Fruit fly (Drosophila melanogaster): ENCODE results near the gene CG45101.

The CG45101 gene

DNA sequence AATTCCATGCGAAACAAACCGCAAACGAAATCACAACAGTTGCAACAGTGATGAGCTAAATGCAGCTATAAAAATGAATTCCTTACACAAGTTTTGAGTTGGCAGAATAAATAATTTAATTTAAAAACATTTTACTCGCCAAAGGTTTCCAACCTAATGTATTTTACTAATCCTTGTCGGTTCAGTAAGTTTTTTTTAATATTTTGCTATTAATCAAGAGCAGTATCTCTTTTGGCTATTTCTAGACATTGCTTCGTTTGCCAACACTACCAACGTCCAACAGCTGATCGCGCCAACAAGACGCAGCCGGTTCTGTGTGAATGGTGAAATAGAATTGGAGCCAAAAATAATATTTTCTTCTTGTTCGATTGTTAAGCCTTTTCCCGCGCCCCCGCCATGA is at the start of gene CG45101, which contains the start of the genes CG32075 and SuUR:
TSS of gene CG45101 (plus strand) at position 303 of the 400 bp plus-strand sequence.
TSS of gene CG32075 (minus strand) at position 253 of the 400 bp plus-strand sequence.
TSS of gene SuUR (plus strand) at position 303 of the 400 bp plus-strand sequence.
- TF ChIP-seq psq (optimal IDR thresholded peaks at IDR 0.05) (no peak), Sin3A (optimal IDR thresholded peaks at IDR 0.05) (no peak)

DNA sequence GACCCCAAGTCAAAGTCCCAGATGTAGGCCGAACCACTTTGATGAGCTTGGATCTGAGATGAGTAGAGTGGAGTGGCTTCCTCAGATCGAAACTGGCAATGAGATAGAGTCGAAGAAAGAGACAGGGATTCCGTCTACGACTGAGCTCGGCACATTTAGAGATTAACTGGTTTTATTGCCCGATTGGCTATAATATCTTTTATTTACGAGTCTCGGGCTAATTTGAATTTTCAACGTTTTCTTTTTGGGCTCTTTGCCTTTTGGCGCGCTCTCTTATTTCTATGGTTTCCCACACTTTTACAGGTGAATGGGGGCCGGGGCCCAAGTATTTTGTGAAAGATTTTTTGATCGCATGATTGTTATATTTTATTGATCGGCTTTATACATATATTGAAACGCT is 49.6 kb upstream of the CG45101 start:
- TF ChIP-seq Myc (optimal IDR thresholded peaks at IDR 0.05) = no peak
- no peak for TF ChIP-seq Sin3A (optimal IDR thresholded peaks at IDR 0.05)
- no peak for TF ChIP-seq ttk (optimal IDR thresholded peaks at IDR 0.05)
- TF ChIP-seq psq (optimal IDR thresholded peaks at IDR 0.05) = no peak
- TF ChIP-seq h (optimal IDR thresholded peaks at IDR 0.05) = no peak
- no peak for TF ChIP-seq insv (optimal IDR thresholded peaks at IDR 0.05)

DNA sequence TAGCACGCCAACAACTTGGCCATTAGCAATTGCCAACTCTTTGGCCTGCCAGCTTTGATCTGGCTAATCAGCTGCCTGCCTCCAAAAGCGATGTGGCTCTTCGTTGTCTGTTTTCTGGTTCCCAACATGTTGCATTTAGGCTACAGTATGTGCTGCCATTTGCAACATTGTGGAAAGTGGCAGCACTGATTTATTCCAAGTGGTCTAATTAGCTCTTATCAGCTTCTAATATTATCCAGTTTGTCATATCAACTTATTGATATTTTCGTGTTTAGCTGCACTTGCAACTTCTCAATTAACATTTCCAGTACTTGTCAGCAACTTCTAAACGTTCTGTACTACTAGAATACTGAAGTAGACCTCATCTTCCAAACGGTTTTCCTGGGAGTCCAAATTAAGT is 44.7 kb upstream of the CG45101 start:
- no peak for TF ChIP-seq psq (optimal IDR thresholded peaks at IDR 0.05)
- TF ChIP-seq Sin3A (optimal IDR thresholded peaks at IDR 0.05) = no peak
- no peak for TF ChIP-seq h (optimal IDR thresholded peaks at IDR 0.05)
- TF ChIP-seq ttk (optimal IDR thresholded peaks at IDR 0.05) = no peak
- TF ChIP-seq Myc (optimal IDR thresholded peaks at IDR 0.05) = no peak
- no peak for TF ChIP-seq insv (optimal IDR thresholded peaks at IDR 0.05)

DNA sequence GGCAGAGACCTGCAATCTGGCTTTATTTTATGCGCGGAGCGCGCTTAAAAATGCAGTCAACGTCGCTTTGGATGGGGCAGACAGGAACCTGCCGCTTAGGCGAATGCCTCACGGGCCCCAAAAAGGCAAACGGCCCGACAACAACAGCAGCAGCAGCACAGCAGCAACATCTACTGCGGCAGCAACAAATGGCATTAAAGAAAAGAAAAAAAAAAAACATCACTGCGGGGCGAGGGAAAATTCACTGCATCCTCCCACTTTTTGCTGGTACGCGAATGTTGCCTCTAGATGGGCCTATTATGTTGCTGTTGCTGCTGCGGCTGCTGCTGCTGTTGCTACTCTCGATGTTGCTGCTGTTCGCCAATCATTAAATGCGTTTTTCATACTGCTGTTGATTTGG is 42.8 kb upstream of the CG45101 start:
- TF ChIP-seq h (optimal IDR thresholded peaks at IDR 0.05) (no peak), ttk (optimal IDR thresholded peaks at IDR 0.05) (no peak), Myc (optimal IDR thresholded peaks at IDR 0.05) (no peak), insv (optimal IDR thresholded peaks at IDR 0.05) (no peak), Sin3A (optimal IDR thresholded peaks at IDR 0.05) (no peak), psq (optimal IDR thresholded peaks at IDR 0.05) (no peak)

DNA sequence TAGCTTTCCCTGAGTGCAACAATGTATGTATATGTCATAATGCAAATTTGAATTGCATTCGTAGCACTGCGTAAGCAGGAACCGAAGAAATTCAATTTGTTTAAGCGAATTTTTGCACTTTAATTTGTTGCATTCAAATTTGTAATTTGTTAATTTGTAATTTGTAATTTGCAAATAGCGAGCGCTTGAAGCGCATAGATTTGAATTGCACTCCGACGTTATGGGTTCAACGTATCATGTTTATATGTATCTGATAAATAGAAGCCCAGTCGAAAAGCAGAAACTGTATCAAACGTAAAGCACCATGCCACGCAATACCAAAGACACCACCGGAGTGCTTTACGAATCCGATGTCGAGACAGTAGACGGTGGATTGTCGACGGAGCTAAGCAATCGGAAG is 41.6 kb upstream of the CG45101 start, which contains the start of gene Fad2:
TSS of gene Fad2 (plus strand) at position 301 of the 400 bp plus-strand sequence.
- no peak for TF ChIP-seq ttk (optimal IDR thresholded peaks at IDR 0.05)
- TF ChIP-seq psq (optimal IDR thresholded peaks at IDR 0.05) = no peak
- TF ChIP-seq h (optimal IDR thresholded peaks at IDR 0.05) = no peak
- no peak for TF ChIP-seq Myc (optimal IDR thresholded peaks at IDR 0.05)
- TF ChIP-seq Sin3A (optimal IDR thresholded peaks at IDR 0.05) = no peak
- no peak for TF ChIP-seq insv (optimal IDR thresholded peaks at IDR 0.05)

DNA sequence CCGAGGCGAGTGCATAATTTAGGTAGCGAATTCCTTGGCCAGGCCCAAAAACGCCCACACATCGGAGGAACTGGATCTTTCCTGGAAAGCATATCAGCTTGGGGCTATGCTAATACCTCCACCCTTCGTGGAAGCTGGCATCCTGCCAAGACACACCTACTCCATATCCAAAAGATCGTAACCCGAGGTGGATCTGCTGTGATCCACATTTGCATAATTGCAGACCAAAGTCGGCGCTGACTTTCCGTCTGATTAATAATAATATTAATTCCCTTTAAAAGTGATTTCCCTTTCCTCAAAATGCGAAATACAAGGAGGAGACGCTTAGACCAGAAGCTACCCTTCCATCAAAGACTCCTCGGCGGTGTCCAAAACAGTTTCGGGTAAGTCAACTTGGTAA is 39.5 kb upstream of the CG45101 start, which contains the start of gene CG32079:
TSS of gene CG32079 (plus strand) at position 301 of the 400 bp plus-strand sequence.
- TF ChIP-seq Myc (optimal IDR thresholded peaks at IDR 0.05) (no peak), psq (optimal IDR thresholded peaks at IDR 0.05) (no peak), ttk (optimal IDR thresholded peaks at IDR 0.05) (no peak), Sin3A (optimal IDR thresholded peaks at IDR 0.05) (no peak), h (optimal IDR thresholded peaks at IDR 0.05) (no peak), insv (optimal IDR thresholded peaks at IDR 0.05) (no peak)

DNA sequence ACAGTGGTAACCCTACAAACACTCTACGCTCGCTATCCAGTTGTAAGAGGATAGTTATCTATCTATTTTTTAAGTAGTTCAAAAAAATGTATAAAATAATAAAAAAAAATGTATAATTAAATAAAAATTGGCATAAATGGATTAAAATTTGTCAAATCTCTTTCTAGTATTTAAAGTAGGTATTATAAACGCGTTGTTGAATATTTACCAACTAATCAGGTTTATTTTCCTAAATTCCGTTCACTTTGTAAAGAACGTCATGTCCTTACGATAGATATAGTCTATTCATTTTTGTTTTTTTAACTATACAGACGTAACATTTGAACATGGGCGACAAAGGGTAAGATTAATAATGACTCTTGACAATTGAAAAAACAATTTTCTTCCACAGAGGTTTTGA is 37.5 kb upstream of the CG45101 start, which contains the start of gene CG32081:
TSS of gene CG32081 (plus strand) at position 301 of the 400 bp plus-strand sequence.
- TF ChIP-seq ttk (optimal IDR thresholded peaks at IDR 0.05) (no peak), Myc (optimal IDR thresholded peaks at IDR 0.05) (no peak), h (optimal IDR thresholded peaks at IDR 0.05) (no peak), psq (optimal IDR thresholded peaks at IDR 0.05) (no peak), Sin3A (optimal IDR thresholded peaks at IDR 0.05) (no peak), insv (optimal IDR thresholded peaks at IDR 0.05) (no peak)

DNA sequence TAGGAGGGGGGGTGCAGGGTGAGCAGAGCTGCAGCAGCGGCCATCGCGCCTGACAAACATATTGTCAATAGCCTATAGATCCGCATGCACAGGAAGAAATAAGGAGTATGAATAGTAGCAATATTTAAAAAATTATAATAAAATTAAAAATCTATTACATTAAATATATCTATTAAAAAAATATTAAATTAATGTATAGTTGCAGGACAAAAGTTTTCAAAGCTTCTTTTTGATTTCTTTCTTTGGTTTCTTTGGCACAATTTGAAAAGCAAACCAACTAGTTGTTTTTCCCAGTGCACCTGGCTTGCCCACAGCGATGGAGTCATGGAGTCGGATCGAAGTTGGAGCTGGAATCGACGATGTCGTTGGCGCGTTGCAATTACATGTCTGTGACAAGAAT is 33.0 kb upstream of the CG45101 start:
- no peak for TF ChIP-seq insv (optimal IDR thresholded peaks at IDR 0.05)
- TF ChIP-seq ttk (optimal IDR thresholded peaks at IDR 0.05) = no peak
- no peak for TF ChIP-seq Myc (optimal IDR thresholded peaks at IDR 0.05)
- TF ChIP-seq psq (optimal IDR thresholded peaks at IDR 0.05) = no peak
- no peak for TF ChIP-seq h (optimal IDR thresholded peaks at IDR 0.05)
- no peak for TF ChIP-seq Sin3A (optimal IDR thresholded peaks at IDR 0.05)

DNA sequence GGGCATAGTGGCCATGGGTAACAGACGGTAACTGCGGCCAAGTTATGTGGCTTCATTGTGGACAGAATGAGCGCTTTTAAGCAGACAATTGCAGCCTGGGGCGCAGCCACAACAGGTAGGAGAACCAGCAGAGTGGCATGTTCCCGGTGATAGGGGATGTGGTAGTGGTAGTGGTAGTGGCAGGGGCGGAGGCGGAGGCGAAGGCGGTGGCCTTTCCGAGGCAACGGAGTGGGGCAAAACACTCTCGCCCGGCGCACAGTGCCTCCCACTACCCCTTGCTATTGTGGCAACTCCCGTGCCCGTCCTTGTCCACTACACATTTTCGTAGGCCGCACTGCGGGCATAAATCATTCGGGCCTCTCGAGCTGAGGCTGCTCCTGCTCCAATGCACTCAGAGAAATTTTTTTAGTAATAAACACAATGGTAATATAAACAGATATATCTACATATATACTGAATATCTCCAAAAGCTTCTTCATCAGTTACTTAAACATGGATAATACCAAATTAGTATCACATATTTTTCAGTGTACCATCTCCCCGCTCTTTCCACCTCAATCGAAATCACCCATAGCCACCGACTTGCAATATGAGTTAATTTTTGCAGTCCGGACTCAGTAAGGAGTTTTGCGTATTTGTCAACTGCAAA is 31.3 kb upstream of the CG45101 start:
- TF ChIP-seq ttk (optimal IDR thresholded peaks at IDR 0.05) = no peak
- no peak for TF ChIP-seq Sin3A (optimal IDR thresholded peaks at IDR 0.05)
- no peak for TF ChIP-seq insv (optimal IDR thresholded peaks at IDR 0.05)
- no peak for TF ChIP-seq h (optimal IDR thresholded peaks at IDR 0.05)
- no peak for TF ChIP-seq Myc (optimal IDR thresholded peaks at IDR 0.05)
- no peak for TF ChIP-seq psq (optimal IDR thresholded peaks at IDR 0.05)

DNA sequence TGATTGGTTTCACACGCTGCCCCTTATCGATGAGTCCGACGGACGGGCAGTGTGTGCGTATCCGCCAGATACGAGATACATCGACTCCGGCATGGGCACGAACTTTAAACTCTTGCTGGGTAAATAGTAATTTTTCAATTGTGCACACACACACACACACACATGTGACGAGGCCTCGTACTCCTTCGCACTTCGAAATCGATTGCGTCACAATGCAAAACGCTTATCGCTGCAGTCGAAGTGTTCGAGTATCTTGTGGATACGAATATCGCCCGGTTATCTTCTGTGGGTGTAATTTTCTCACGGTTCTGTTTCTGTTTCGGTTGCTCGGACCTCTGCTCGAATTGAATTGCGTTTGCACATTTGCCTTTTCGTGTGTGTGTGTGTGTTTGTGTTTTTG is 29.8 kb upstream of the CG45101 start:
- TF ChIP-seq Myc (optimal IDR thresholded peaks at IDR 0.05) = no peak

DNA sequence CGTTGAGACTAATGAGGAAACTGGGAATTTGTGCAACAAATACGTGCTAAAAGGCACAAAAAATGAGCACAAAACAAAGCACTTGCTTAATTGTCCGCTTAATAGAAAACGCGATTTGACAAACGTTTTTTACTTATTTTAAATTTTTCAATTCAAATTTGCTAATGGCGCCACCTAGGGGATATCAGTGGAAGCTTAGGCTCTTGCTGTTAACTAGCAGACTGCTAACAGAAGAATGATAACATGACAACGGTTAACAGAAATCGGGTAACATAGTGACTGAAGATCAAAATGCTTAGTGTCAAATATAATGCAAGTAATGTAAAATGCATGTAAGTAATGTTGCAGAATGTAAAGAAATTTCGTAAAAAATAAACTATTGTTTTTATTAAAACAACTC is 23.6 kb upstream of the CG45101 start:
- TF ChIP-seq Sin3A (optimal IDR thresholded peaks at IDR 0.05) (no peak), h (optimal IDR thresholded peaks at IDR 0.05) (no peak), ttk (optimal IDR thresholded peaks at IDR 0.05) (no peak), insv (optimal IDR thresholded peaks at IDR 0.05) (no peak), psq (optimal IDR thresholded peaks at IDR 0.05) (no peak)

DNA sequence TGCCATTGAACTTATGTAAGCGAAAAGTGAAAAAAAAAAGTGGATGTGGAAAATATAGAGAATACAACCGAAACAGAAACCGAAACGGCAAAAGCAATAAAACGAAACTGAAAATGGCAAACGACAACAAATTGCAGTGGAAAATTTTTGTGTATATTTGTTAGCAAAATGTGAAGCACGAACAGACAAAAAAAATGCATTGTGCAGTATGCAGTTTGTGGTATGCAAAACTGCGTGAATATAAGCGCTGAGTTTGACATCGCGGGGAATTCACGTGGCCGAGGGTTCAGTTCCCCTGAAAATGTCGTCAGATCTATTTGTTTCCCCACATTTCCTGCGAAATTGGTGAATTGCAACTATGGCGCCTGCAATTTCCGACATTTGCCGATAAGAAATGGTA is 21.1 kb upstream of the CG45101 start:
- TF ChIP-seq psq (optimal IDR thresholded peaks at IDR 0.05) = no peak
- no peak for TF ChIP-seq h (optimal IDR thresholded peaks at IDR 0.05)
- TF ChIP-seq Sin3A (optimal IDR thresholded peaks at IDR 0.05) = no peak
- no peak for TF ChIP-seq insv (optimal IDR thresholded peaks at IDR 0.05)
- TF ChIP-seq Myc (optimal IDR thresholded peaks at IDR 0.05) = no peak

DNA sequence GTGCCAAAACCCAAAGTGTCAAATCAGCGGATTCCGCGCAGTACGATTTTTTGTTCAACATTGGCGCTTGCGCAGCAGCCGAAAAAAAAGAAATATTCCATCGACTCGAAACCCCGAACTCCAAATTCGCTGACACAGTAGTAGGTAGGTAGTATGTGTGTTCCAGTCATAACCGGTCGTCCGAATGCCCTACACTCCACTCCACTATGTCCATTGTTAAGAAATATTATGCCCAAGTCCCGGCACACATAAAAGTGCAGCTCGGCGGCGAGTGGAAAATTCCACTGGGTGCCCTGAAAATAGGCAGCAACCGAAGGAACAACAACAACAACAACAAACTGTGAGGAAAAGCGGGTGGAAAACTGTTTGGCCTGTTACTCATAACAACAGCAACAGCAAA is 19.8 kb upstream of the CG45101 start:
- TF ChIP-seq Myc (optimal IDR thresholded peaks at IDR 0.05) (no peak), psq (optimal IDR thresholded peaks at IDR 0.05) (no peak), insv (optimal IDR thresholded peaks at IDR 0.05) (no peak)

Measured in Kc167 (cell line).